Worm (Caenorhabditis elegans): Measurements from ENCODE around the gene noa-1.

- TF ChIP-seq unc-62 (GFP tag; optimal IDR thresholded peaks at IDR 0.05) (no peak), mdl-1 (tag; optimal IDR thresholded peaks at IDR 0.05) (no peak), nhr-10 (tag; optimal IDR thresholded peaks at IDR 0.05) (no peak), zag-1 (tag; optimal IDR thresholded peaks at IDR 0.05) (no peak), snpc-4 (tag; optimal IDR thresholded peaks at IDR 0.05) (peak; percentile 90), ama-1 (optimal IDR thresholded peaks at IDR 0.05) (no peak), nhr-12 (tag; optimal IDR thresholded peaks at IDR 0.05) (no peak), aly-2 (tag; optimal IDR thresholded peaks at IDR 0.05) (no peak), ztf-4 (tag; optimal IDR thresholded peaks at IDR 0.05) (no peak)
Measured at ce11 chrII:13521977-13522404, 18.9 kb downstream of the noa-1 start.
